Worm (Caenorhabditis elegans): ENCODE results near the gene cri-2.

cri-2 gene

DNA sequence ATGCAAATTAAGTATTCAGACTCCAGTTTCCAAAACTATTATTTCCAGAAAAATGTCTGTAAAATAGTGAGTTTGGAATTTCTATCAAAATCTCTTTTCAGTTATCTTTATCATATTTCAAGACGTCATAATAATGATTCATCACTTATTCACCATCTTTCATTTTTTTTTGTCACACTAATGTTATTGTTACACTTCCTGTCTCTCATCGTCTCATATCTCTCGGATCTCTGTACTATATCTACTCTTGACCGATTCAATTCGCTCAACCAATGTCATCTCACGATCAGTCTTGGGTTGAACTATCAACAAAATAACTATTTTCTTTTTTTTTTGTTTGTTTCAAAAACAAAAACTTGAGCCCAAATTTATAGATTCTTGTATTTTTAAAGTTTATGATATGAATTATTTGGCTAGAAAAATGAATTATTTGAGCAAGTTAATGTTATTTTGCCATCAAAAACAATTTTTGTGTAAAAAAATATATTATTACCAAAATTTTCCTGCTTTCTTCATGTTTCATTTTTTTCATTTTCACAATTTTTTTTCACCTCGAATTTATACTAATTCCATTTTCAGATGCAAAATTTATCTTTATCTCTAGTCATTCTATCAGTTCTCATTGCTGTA is at the start of gene cri-2:
TSS of gene cri-2 (plus strand) at position 580 of the 630 bp plus-strand sequence.
- no peak for TF ChIP-seq med-1 (GFP tag; optimal IDR thresholded peaks at IDR 0.05; ENCODE audit: insufficient read depth)
- TF ChIP-seq klf-2 (GFP tag; conservative IDR thresholded peaks at IDR 0.05): no peak
- no peak for TF ChIP-seq ztf-23 (GFP tag; IDR thresholded peaks at IDR 0.05)
- TF ChIP-seq flt-1 (GFP tag; IDR thresholded peaks at IDR 0.05): no peak
- TF ChIP-seq tab-1 (GFP tag; IDR thresholded peaks at IDR 0.05): no peak
- TF ChIP-seq cog-1 (tag; optimal IDR thresholded peaks at IDR 0.05): no peak
- no peak for TF ChIP-seq ref-1 (GFP tag; conservative IDR thresholded peaks at IDR 0.05)
- no peak for TF ChIP-seq ztf-29 (GFP tag; IDR thresholded peaks at IDR 0.05)
- TF ChIP-seq T22C8.4 (GFP tag; IDR thresholded peaks at IDR 0.05): no peak

DNA sequence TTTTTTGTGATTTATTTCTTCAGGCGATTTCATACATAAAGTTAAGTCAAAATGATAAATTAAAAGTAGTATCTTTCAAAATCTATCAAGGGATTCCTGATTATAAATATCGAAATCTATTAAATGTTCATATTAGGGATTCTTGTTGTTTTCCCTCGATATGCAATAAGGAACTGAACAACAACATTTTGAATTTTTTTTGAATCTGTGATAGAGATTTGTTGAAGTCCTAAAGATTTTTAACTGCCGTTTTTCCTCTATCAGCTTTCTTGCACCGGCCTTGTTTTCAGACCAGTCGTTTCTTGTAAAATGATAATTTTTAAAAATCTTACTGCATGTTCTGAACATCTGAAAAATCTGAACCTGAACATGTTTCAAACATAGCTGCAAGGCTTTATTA is 45.9 kb upstream of the cri-2 start:
- TF ChIP-seq ref-1 (GFP tag; conservative IDR thresholded peaks at IDR 0.05): no peak
- TF ChIP-seq ztf-23 (GFP tag; IDR thresholded peaks at IDR 0.05): no peak
- TF ChIP-seq klf-2 (GFP tag; conservative IDR thresholded peaks at IDR 0.05): no peak
- no peak for TF ChIP-seq med-1 (GFP tag; optimal IDR thresholded peaks at IDR 0.05; ENCODE audit: insufficient read depth)
- TF ChIP-seq tab-1 (GFP tag; IDR thresholded peaks at IDR 0.05): no peak
- TF ChIP-seq cog-1 (tag; optimal IDR thresholded peaks at IDR 0.05): no peak
- TF ChIP-seq flt-1 (GFP tag; IDR thresholded peaks at IDR 0.05): no peak
- no peak for TF ChIP-seq T22C8.4 (GFP tag; IDR thresholded peaks at IDR 0.05)
- TF ChIP-seq ztf-29 (GFP tag; IDR thresholded peaks at IDR 0.05): no peak

DNA sequence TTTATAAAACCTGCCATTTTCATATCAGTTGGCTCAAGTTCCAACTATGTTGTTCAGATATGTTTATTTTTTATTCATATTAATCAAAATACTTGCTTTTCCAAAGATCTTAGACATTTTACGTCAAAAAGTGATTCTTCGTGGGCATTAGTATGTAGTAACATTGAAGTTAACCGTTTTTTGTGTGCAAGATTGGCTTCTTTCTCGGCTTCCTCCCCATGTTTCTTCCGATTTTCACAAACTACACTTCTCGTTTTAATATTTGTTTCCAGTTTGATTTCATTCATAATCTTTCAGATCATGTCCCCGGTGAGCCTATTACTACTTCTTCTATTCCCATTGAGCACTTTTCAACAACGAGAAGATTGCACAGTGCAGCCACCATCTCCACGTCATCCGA is 44.2 kb upstream of the cri-2 start, which contains the start of gene sul-2:
TSS of gene sul-2 (plus strand) at position 301 of the 400 bp plus-strand sequence.
- TF ChIP-seq klf-2 (GFP tag; conservative IDR thresholded peaks at IDR 0.05): no peak
- TF ChIP-seq T22C8.4 (GFP tag; IDR thresholded peaks at IDR 0.05): no peak
- TF ChIP-seq cog-1 (tag; optimal IDR thresholded peaks at IDR 0.05): no peak
- TF ChIP-seq flt-1 (GFP tag; IDR thresholded peaks at IDR 0.05): no peak
- no peak for TF ChIP-seq ref-1 (GFP tag; conservative IDR thresholded peaks at IDR 0.05)
- no peak for TF ChIP-seq med-1 (GFP tag; optimal IDR thresholded peaks at IDR 0.05; ENCODE audit: insufficient read depth)
- TF ChIP-seq ztf-23 (GFP tag; IDR thresholded peaks at IDR 0.05): no peak
- TF ChIP-seq ztf-29 (GFP tag; IDR thresholded peaks at IDR 0.05): no peak
- no peak for TF ChIP-seq tab-1 (GFP tag; IDR thresholded peaks at IDR 0.05)

DNA sequence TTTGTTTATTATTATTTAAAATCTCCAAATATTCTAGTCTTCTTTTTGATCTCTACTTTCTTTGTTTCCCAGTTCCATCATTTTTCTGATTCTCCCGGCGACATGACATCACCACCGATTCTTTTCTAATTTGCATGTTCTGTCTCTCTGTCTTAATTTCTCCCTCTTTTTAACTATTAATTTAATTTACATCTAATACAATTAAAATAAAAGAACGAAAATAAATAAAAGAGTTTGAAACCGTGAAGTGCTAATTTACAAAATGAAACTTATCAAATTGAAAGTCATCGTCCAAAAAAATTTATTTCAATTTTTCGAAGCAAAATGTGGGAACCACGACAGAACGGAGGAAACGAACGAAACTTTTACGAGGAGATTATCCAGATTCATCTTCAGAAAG is 42.0 kb upstream of the cri-2 start, which contains the start of gene F20D6.6:
TSS of gene F20D6.6 (plus strand) at position 301 of the 400 bp plus-strand sequence.
- TF ChIP-seq klf-2 (GFP tag; conservative IDR thresholded peaks at IDR 0.05) (no peak), ztf-29 (GFP tag; IDR thresholded peaks at IDR 0.05) (no peak), ref-1 (GFP tag; conservative IDR thresholded peaks at IDR 0.05) (no peak), T22C8.4 (GFP tag; IDR thresholded peaks at IDR 0.05) (no peak), flt-1 (GFP tag; IDR thresholded peaks at IDR 0.05) (no peak), tab-1 (GFP tag; IDR thresholded peaks at IDR 0.05) (no peak), med-1 (GFP tag; optimal IDR thresholded peaks at IDR 0.05; ENCODE audit: insufficient read depth) (no peak), ztf-23 (GFP tag; IDR thresholded peaks at IDR 0.05) (no peak), cog-1 (tag; optimal IDR thresholded peaks at IDR 0.05) (no peak)

DNA sequence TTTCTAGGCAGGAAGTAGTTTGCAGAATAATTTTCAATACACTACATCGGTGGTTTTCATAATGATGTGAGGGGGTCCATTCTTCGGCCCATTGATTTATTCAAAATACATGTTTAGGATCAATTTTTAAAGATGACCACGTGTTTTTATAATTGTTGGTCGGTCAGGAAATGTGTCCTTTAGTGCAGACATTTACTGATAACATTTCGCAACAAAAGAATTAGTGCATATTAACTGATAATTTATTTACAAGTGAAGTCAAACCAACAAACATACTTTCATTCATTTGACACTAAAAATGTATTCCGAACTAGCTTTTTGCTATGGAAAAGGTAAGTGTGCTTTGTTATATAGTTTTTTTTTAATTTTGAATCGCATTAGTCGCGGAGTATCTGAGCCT is 39.9 kb upstream of the cri-2 start, which contains the start of gene F20D6.5:
TSS of gene F20D6.5 (plus strand) at position 259 of the 400 bp plus-strand sequence.
- TF ChIP-seq tab-1 (GFP tag; IDR thresholded peaks at IDR 0.05) (no peak), ztf-29 (GFP tag; IDR thresholded peaks at IDR 0.05) (no peak), cog-1 (tag; optimal IDR thresholded peaks at IDR 0.05) (no peak), med-1 (GFP tag; optimal IDR thresholded peaks at IDR 0.05; ENCODE audit: insufficient read depth) (no peak)

DNA sequence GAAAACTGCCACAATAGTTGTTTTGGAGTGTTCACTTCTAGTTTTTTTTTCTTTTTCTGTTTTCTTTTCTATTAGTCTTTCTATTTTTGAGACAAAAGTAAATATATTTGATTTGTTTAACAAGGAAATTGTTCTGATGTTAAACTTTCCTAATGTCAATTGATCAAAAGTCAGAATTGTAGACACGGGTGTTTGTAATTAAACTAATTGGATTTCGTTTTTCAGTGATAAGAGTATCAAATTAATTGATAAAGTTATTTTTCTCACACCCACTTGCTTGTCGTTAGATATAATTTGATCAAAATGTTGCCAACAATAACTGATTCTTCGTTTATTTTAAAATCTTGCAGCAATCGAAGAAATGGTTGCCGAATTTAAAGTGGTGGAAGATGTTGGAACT is 38.4 kb upstream of the cri-2 start:
- TF ChIP-seq klf-2 (GFP tag; conservative IDR thresholded peaks at IDR 0.05) (no peak), cog-1 (tag; optimal IDR thresholded peaks at IDR 0.05) (no peak), ztf-29 (GFP tag; IDR thresholded peaks at IDR 0.05) (no peak), T22C8.4 (GFP tag; IDR thresholded peaks at IDR 0.05) (no peak), ztf-23 (GFP tag; IDR thresholded peaks at IDR 0.05) (no peak), tab-1 (GFP tag; IDR thresholded peaks at IDR 0.05) (no peak)

DNA sequence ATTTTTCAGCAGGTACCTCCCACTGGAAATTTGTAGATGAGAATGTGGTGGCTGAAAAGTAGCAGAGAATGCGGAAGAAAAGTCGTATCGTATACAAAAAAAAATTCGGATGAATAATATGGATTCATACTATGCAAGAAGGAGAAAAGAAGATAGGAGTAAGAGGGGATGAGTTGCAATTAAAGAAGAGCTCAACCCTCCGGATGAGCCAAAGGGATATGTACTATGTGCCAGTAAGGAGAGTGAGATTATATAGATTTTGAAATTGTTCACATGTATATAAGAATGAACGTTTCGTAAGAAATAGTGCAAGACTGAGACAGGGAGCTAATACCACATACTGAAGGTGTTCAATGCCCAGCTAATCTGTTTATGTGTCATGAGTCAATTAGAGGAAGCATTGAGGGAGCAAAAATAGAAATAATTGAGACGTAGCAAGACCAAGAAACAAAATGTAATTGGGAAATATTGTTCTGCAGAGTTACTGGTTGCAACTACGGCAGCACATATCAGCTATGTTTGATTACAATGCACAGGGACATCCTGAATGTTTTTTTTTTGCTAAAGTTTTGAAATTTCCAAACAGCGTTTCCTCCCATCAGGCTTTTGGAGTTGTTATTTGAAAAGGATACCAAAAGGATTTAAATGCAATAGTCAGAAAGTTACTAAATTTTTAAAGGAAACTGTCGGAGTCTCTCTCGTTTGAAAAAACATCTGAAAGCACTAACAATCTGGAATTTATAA is 33.2 kb upstream of the cri-2 start, which contains the start of gene F20D6.8:
TSS of gene F20D6.8 (minus strand) at position 51 of the 744 bp plus-strand sequence.
- no peak for TF ChIP-seq tab-1 (GFP tag; IDR thresholded peaks at IDR 0.05)
- no peak for TF ChIP-seq flt-1 (GFP tag; IDR thresholded peaks at IDR 0.05)
- no peak for TF ChIP-seq cog-1 (tag; optimal IDR thresholded peaks at IDR 0.05)
- TF ChIP-seq ztf-23 (GFP tag; IDR thresholded peaks at IDR 0.05): no peak
- TF ChIP-seq ztf-29 (GFP tag; IDR thresholded peaks at IDR 0.05): no peak
- no peak for TF ChIP-seq T22C8.4 (GFP tag; IDR thresholded peaks at IDR 0.05)
- no peak for TF ChIP-seq med-1 (GFP tag; optimal IDR thresholded peaks at IDR 0.05; ENCODE audit: insufficient read depth)
- no peak for TF ChIP-seq ref-1 (GFP tag; conservative IDR thresholded peaks at IDR 0.05)
- TF ChIP-seq klf-2 (GFP tag; conservative IDR thresholded peaks at IDR 0.05): no peak

DNA sequence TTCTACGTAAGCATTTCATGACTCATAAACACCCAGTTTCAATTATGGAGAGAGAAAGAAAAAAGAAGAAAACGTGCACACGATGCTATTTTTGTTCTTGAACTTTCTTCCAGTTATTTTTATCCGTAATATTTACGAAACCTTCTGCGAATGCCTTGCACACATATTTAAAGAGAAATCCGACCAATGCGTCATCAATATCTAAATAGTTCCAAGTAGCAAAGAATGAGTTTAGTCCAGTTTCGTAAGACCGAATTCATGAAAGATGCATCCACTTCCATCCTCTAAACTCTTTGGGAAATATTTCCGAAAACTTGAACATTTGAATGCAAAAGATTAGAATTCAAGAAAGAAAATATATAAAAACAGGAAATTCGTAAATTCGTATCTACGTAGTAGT is 32.5 kb upstream of the cri-2 start:
- no peak for TF ChIP-seq flt-1 (GFP tag; IDR thresholded peaks at IDR 0.05)
- no peak for TF ChIP-seq klf-2 (GFP tag; conservative IDR thresholded peaks at IDR 0.05)
- TF ChIP-seq ztf-29 (GFP tag; IDR thresholded peaks at IDR 0.05): no peak
- no peak for TF ChIP-seq cog-1 (tag; optimal IDR thresholded peaks at IDR 0.05)
- no peak for TF ChIP-seq tab-1 (GFP tag; IDR thresholded peaks at IDR 0.05)
- no peak for TF ChIP-seq ref-1 (GFP tag; conservative IDR thresholded peaks at IDR 0.05)
- no peak for TF ChIP-seq T22C8.4 (GFP tag; IDR thresholded peaks at IDR 0.05)
- no peak for TF ChIP-seq ztf-23 (GFP tag; IDR thresholded peaks at IDR 0.05)
- no peak for TF ChIP-seq med-1 (GFP tag; optimal IDR thresholded peaks at IDR 0.05; ENCODE audit: insufficient read depth)

DNA sequence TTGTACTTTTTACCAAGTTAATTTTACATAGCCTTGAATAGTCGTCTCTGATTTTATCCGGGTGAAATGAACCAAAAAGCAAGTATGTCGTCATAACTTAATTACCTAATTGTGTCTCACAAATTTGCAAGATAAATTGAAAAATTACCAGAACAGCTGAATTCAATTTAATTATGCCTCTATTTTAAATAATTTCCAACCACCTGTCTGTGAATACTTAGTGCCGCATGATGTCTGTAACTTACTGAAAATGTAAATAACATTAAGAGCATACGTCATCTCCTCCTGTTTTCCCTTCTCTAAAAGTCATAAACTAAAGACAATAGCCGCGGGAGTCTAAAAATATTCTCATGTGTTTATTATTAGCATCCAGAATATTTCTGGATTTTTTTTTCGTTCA is 31.3 kb upstream of the cri-2 start:
- TF ChIP-seq flt-1 (GFP tag; IDR thresholded peaks at IDR 0.05): no peak
- TF ChIP-seq ztf-23 (GFP tag; IDR thresholded peaks at IDR 0.05): no peak
- TF ChIP-seq ref-1 (GFP tag; conservative IDR thresholded peaks at IDR 0.05): no peak
- no peak for TF ChIP-seq cog-1 (tag; optimal IDR thresholded peaks at IDR 0.05)
- TF ChIP-seq klf-2 (GFP tag; conservative IDR thresholded peaks at IDR 0.05): no peak
- TF ChIP-seq ztf-29 (GFP tag; IDR thresholded peaks at IDR 0.05): no peak
- TF ChIP-seq tab-1 (GFP tag; IDR thresholded peaks at IDR 0.05): no peak
- TF ChIP-seq T22C8.4 (GFP tag; IDR thresholded peaks at IDR 0.05): no peak
- no peak for TF ChIP-seq med-1 (GFP tag; optimal IDR thresholded peaks at IDR 0.05; ENCODE audit: insufficient read depth)

Measured in whole organism, midembryonic.